Worm (Caenorhabditis elegans) whole organism, L4/young adult: ENCODE data around the gene ZK105.12.

Experiments
- dao-5 ChIP-seq: sonication (generic microtip); optimal IDR thresholded peaks from 2 replicates; lab custom pipeline; 2016; ENCODE audit warnings: missing genotype, missing genetic modification characterization, moderate library complexity, missing compliant biosample characterization
- him-1 ChIP-seq: sonication (generic microtip); optimal IDR thresholded peaks from 2 replicates; lab custom pipeline; 2016; ENCODE audit warnings: missing genotype, missing genetic modification reagents, missing genetic modification characterization, missing compliant biosample characterization

- TF ChIP-seq dao-5 (no peak), him-1 (tag; lab: Kevin White, UChicago) (no peak)
Observed at ce11 chrV:7689888-7690287, 26.0 kb downstream of the ZK105.12 start, which contains the start of gene C12D5.9.
